Worm (Caenorhabditis elegans) whole organism, L1 larva: ENCODE data around the gene C26D10.7.

Experiments
- F16B12.6 ChIP-seq: fragments of 150-350 bp; optimal IDR thresholded peaks from 2 replicates; lab custom pipeline; 2014; ENCODE audit warnings: missing biosample characterization, missing genetic modification characterization
- Y116A8C.19 ChIP-seq: sonication (generic microtip); optimal IDR thresholded peaks from 2 replicates; lab custom pipeline; 2016; ENCODE audit warnings: missing compliant biosample characterization, missing genetic modification characterization, borderline replicate concordance
- aha-1 ChIP-seq: fragments of 150-350 bp; optimal IDR thresholded peaks from 2 replicates; lab custom pipeline; 2014; ENCODE audit warnings: missing biosample characterization, missing genetic modification characterization
- blmp-1 ChIP-seq: fragments of 150-350 bp; optimal IDR thresholded peaks from 2 replicates; lab custom pipeline; 2014; ENCODE audit warnings: missing biosample characterization, missing genetic modification characterization
- ceh-8 ChIP-seq: fragments of 200-800 bp; sonication (Bioruptor generic); optimal IDR thresholded peaks from 2 replicates; lab custom pipeline; 2018; ENCODE audit warnings: mild to moderate bottlenecking, missing genetic modification characterization, moderate library complexity, missing compliant biosample characterization
- ceh-82 ChIP-seq, 3 experiments: fragments of 150-350 bp in 1 of 3; sonication (generic microtip) in 2 of 3; optimal IDR thresholded peaks; 2 replicates each; lab custom pipeline; 2014 to 2017; ENCODE audit warnings: missing biosample characterization in 3 of 3, missing genetic modification characterization in 3 of 3
- dpl-1 ChIP-seq, 3 experiments: fragments of 150-350 bp in 2 of 3; sonication (generic microtip) in 1 of 3; optimal IDR thresholded peaks; 2 replicates each; lab custom pipeline; 2014 to 2017; ENCODE audit warnings: missing biosample characterization in 3 of 3, missing genetic modification characterization in 3 of 3, missing genetic modification reagents in 3 of 3
- efl-1 ChIP-seq, 4 experiments: fragments of 150-350 bp; optimal IDR thresholded peaks in 3 of 4; peaks in 1 of 4; 1 replicate in 1 of 4; 2 replicates in 3 of 4; lab custom pipeline; 2014; ENCODE audit warnings: missing biosample characterization in 2 of 4, missing genetic modification characterization in 2 of 4, missing genetic modification reagents in 2 of 4
- efl-3 ChIP-seq: fragments of 200-800 bp; sonication (Bioruptor generic); optimal IDR thresholded peaks from 2 replicates; lab custom pipeline; 2018; ENCODE audit warnings: mild to moderate bottlenecking, missing genetic modification characterization, missing compliant biosample characterization
- elt-2 ChIP-seq: sonication (generic microtip); optimal IDR thresholded peaks from 2 replicates; lab custom pipeline; 2016; ENCODE audit warnings: missing genetic modification characterization, mild to moderate bottlenecking, inconsistent platforms, missing compliant biosample characterization, missing genetic modification reagents
- fkh-8 ChIP-seq: sonication (generic microtip); optimal IDR thresholded peaks from 2 replicates; lab custom pipeline; 2016; ENCODE audit warnings: mild to moderate bottlenecking, missing genetic modification characterization, missing compliant biosample characterization
- hlh-4 ChIP-seq: sonication (generic microtip); optimal IDR thresholded peaks from 2 replicates; lab custom pipeline; 2016; ENCODE audit warnings: mild to moderate bottlenecking, missing genetic modification characterization, missing compliant biosample characterization
- lin-14 ChIP-seq: fragments of 200-800 bp; sonication (Bioruptor generic); optimal IDR thresholded peaks from 2 replicates; lab custom pipeline; 2018; ENCODE audit warnings: mild to moderate bottlenecking, missing genetic modification characterization, moderate library complexity, missing compliant biosample characterization
- lin-15B ChIP-seq: fragments of 150-350 bp; sonication (generic microtip); optimal IDR thresholded peaks from 3 replicates; lab custom pipeline; 2014; ENCODE audit warnings: missing biosample characterization, missing genetic modification characterization
- lin-39 ChIP-seq: fragments of 150-350 bp; optimal IDR thresholded peaks from 2 replicates; lab custom pipeline; 2014; ENCODE audit warnings: missing biosample characterization, missing genetic modification reagents, missing genetic modification characterization
- lir-3 ChIP-seq: sonication (generic microtip); optimal IDR thresholded peaks from 2 replicates; lab custom pipeline; 2016; ENCODE audit warnings: mild to moderate bottlenecking, missing genetic modification characterization, moderate library complexity, missing compliant biosample characterization; ENCODE audit not compliant: poor library complexity
- lsy-2 ChIP-seq, 2 experiments: fragments of 150-350 bp; optimal IDR thresholded peaks; 2 replicates each; lab custom pipeline; 2014; ENCODE audit warnings: missing biosample characterization in 2 of 2, missing genetic modification characterization in 2 of 2
- mep-1 ChIP-seq: fragments of 150-350 bp; optimal IDR thresholded peaks from 2 replicates; lab custom pipeline; 2014; ENCODE audit warnings: missing biosample characterization, missing genetic modification characterization
- nhr-11 ChIP-seq: fragments of 150-350 bp; optimal IDR thresholded peaks from 2 replicates; lab custom pipeline; 2014; ENCODE audit warnings: missing biosample characterization, missing genetic modification characterization
- nhr-12 ChIP-seq: sonication (generic microtip); optimal IDR thresholded peaks from 2 replicates; lab custom pipeline; 2017; ENCODE audit warnings: missing biosample characterization, missing genetic modification characterization
- nhr-20 ChIP-seq: sonication (generic microtip); optimal IDR thresholded peaks from 2 replicates; lab custom pipeline; 2016; ENCODE audit warnings: mild to moderate bottlenecking, missing genetic modification characterization, missing compliant biosample characterization
- nhr-76 ChIP-seq: sonication (generic microtip); optimal IDR thresholded peaks from 2 replicates; lab custom pipeline; 2017; ENCODE audit warnings: missing biosample characterization, missing genetic modification characterization
- pag-3 ChIP-seq: sonication (generic microtip); optimal IDR thresholded peaks from 2 replicates; lab custom pipeline; 2017; ENCODE audit warnings: missing genetic modification characterization, mild to moderate bottlenecking, missing compliant biosample characterization, antibody characterized with exemption, borderline replicate concordance; ENCODE audit not compliant: insufficient read depth
- pqm-1 ChIP-seq: sonication (generic microtip); optimal IDR thresholded peaks from 3 replicates; lab custom pipeline; 2017; ENCODE audit warnings: missing biosample characterization, missing genetic modification characterization
- rnt-1 ChIP-seq: sonication (generic microtip); optimal IDR thresholded peaks from 2 replicates; lab custom pipeline; 2016; ENCODE audit warnings: mild to moderate bottlenecking, missing genetic modification characterization, moderate library complexity, missing compliant biosample characterization
- snu-23 ChIP-seq: sonication (generic microtip); optimal IDR thresholded peaks from 2 replicates; lab custom pipeline; 2016; ENCODE audit warnings: missing genetic modification characterization, missing compliant biosample characterization
- sox-4 ChIP-seq: sonication (generic microtip); optimal IDR thresholded peaks from 2 replicates; lab custom pipeline; 2016; ENCODE audit warnings: missing genetic modification characterization, missing compliant biosample characterization
- sptf-1 ChIP-seq: fragments of 150-350 bp; optimal IDR thresholded peaks from 2 replicates; lab custom pipeline; 2014; ENCODE audit warnings: missing biosample characterization, missing genetic modification characterization
- sup-37 ChIP-seq: fragments of 200-800 bp; sonication (Bioruptor generic); optimal IDR thresholded peaks from 2 replicates; lab custom pipeline; 2018; ENCODE audit warnings: mild to moderate bottlenecking, missing genetic modification characterization, missing compliant biosample characterization
- tlp-1 ChIP-seq: fragments of 150-350 bp; optimal IDR thresholded peaks from 2 replicates; lab custom pipeline; 2014; ENCODE audit warnings: missing biosample characterization, missing genetic modification characterization
- unc-130 ChIP-seq: fragments of 150-350 bp; optimal IDR thresholded peaks from 2 replicates; lab custom pipeline; 2017; ENCODE audit warnings: missing biosample characterization, missing genetic modification characterization, inconsistent platforms
- ztf-11 ChIP-seq, 2 experiments: sonication (generic microtip); optimal IDR thresholded peaks; 2 replicates each; lab custom pipeline; 2016 to 2017; ENCODE audit warnings: missing genetic modification characterization in 2 of 2, missing biosample characterization in 1 of 2, missing compliant biosample characterization in 1 of 2

C26D10.7 gene

ce11 chrII:8329462-8329861 is 4.3 kb upstream of the C26D10.7 start, which contains the start of gene C26D10.4:
Gene C26D10.4, plus strand, starts transcription at chrII:8329762.
- no peak for TF ChIP-seq efl-1 (optimal IDR thresholded peaks at IDR 0.05; lab: Kevin White, UChicago)
- peak in 1 of 2 experiments; percentile 15 for TF ChIP-seq efl-1 (GFP tag; optimal IDR thresholded peaks at IDR 0.05 in 1 of 2; lab: Kevin White, UChicago)
- no peak for TF ChIP-seq blmp-1 (tag; lab: Kevin White, UChicago)
- no peak for TF ChIP-seq nhr-11 (tag; lab: Kevin White, UChicago)
- peak; percentile 4 for TF ChIP-seq snu-23 (GFP tag; lab: Kevin White, UChicago)
- no peak for TF ChIP-seq sptf-1 (tag; lab: Kevin White, UChicago)
- TF ChIP-seq elt-2 (tag; lab: Kevin White, UChicago), result no peak
- no peak for TF ChIP-seq unc-130
- peak in 2 of 3 experiments; percentile 10 to 11 for TF ChIP-seq dpl-1 (GFP tag; optimal IDR thresholded peaks at IDR 0.05; lab: Kevin White, UChicago)
- TF ChIP-seq sox-4 (tag; lab: Kevin White, UChicago), result no peak
- TF ChIP-seq hlh-4, result no peak
- TF ChIP-seq lsy-2 (tag; optimal IDR thresholded peaks at IDR 0.05; lab: Kevin White, UChicago), result no peak
- no peak for TF ChIP-seq nhr-20

ce11 chrII:8339108-8339507 is 5.4 kb downstream of the C26D10.7 start:
- TF ChIP-seq ceh-82 (tag; optimal IDR thresholded peaks at IDR 0.05; lab: Kevin White, UChicago) (no peak), sup-37 (GFP tag; lab: Kevin White, UChicago) (no peak), pqm-1 (no peak), lir-3 (tag; lab: Kevin White, UChicago) (no peak), lin-14 (GFP tag; lab: Kevin White, UChicago) (no peak), F16B12.6 (tag; lab: Kevin White, UChicago) (no peak), lin-39 (tag; lab: Kevin White, UChicago) (no peak), lin-15B (tag; lab: Kevin White, UChicago) (no peak)

- peak; percentile 75 for TF ChIP-seq blmp-1 (tag; lab: Kevin White, UChicago)
- no peak for TF ChIP-seq pag-3 (tag; lab: Kevin White, UChicago)
Observed at ce11 chrII:8344803-8345202, 11.1 kb downstream of the C26D10.7 start.

- TF ChIP-seq ceh-82 (tag; optimal IDR thresholded peaks at IDR 0.05; lab: Kevin White, UChicago) (no peak), aha-1 (tag; lab: Kevin White, UChicago) (no peak), efl-1 (optimal IDR thresholded peaks at IDR 0.05; lab: Kevin White, UChicago) (no peak), efl-1 (GFP tag; optimal IDR thresholded peaks at IDR 0.05 in 1 of 2; lab: Kevin White, UChicago) (peak in 1 of 2 experiments; percentile 30), blmp-1 (tag; lab: Kevin White, UChicago) (peak; percentile 37)
Observed at ce11 chrII:8345613-8346012, 11.9 kb downstream of the C26D10.7 start.

- TF ChIP-seq ceh-8, result no peak
- no peak for TF ChIP-seq rnt-1 (tag; lab: Kevin White, UChicago)
- no peak for TF ChIP-seq fkh-8
- no peak for TF ChIP-seq lsy-2 (tag; optimal IDR thresholded peaks at IDR 0.05; lab: Kevin White, UChicago)
- TF ChIP-seq ztf-11 (tag; optimal IDR thresholded peaks at IDR 0.05; lab: Kevin White, UChicago), result no peak
- TF ChIP-seq efl-1 (optimal IDR thresholded peaks at IDR 0.05; lab: Kevin White, UChicago), result no peak
- TF ChIP-seq efl-1 (GFP tag; optimal IDR thresholded peaks at IDR 0.05 in 1 of 2; lab: Kevin White, UChicago), result peak in 1 of 2 experiments; percentile 50
- TF ChIP-seq Y116A8C.19 (tag; lab: Kevin White, UChicago), result no peak
Observed at ce11 chrII:8346384-8346783, 12.6 kb downstream of the C26D10.7 start, which contains the start of gene eff-1. Gene eff-1, plus strand, starts transcription at chrII:8346684.

ce11 chrII:8353288-8353687 is 19.5 kb downstream of the C26D10.7 start:
- no peak for TF ChIP-seq mep-1 (tag; lab: Kevin White, UChicago)
- no peak for TF ChIP-seq efl-3
- no peak for TF ChIP-seq nhr-76 (tag; lab: Kevin White, UChicago)
- TF ChIP-seq sox-4 (tag; lab: Kevin White, UChicago), result no peak
- no peak for TF ChIP-seq nhr-12 (tag; lab: Kevin White, UChicago)
- TF ChIP-seq lin-14 (GFP tag; lab: Kevin White, UChicago), result peak; percentile 32
- no peak for TF ChIP-seq tlp-1 (tag; lab: Kevin White, UChicago)
